Worm (Caenorhabditis elegans) whole organism, L4/young adult: Measurements from ENCODE around the gene nhr-86.

Source experiments
- W03F9.2 ChIP-seq: fragments of 150-350 bp; optimal IDR thresholded peaks from 2 replicates; lab custom pipeline; 2014; ENCODE audit warnings: missing biosample characterization, missing genetic modification characterization
- dao-5 ChIP-seq: sonication (generic microtip); optimal IDR thresholded peaks from 2 replicates; lab custom pipeline; 2016; ENCODE audit warnings: missing genotype, missing genetic modification characterization, moderate library complexity, missing compliant biosample characterization
- him-1 ChIP-seq: sonication (generic microtip); optimal IDR thresholded peaks from 2 replicates; lab custom pipeline; 2016; ENCODE audit warnings: missing genotype, missing genetic modification reagents, missing genetic modification characterization, missing compliant biosample characterization

ce11 chrV:2022374-2022773, 44.3 kb downstream of the nhr-86 start, which contains the start of gene F59A7.5:
- no peak for TF ChIP-seq W03F9.2
- no peak for TF ChIP-seq him-1
- TF ChIP-seq dao-5 (tag; lab: Kevin White, UChicago) = no peak
